Fruit fly (Drosophila melanogaster) whole organism, embryonic: Measurements from ENCODE around the gene CG7213.

ENCODE experiments used
- Blimp-1 ChIP-seq: fragments of 200-800 bp; sonication (Bioruptor generic); optimal IDR thresholded peaks from 3 replicates; lab custom pipeline; 2018; ENCODE audit warnings: missing biosample characterization, missing genetic modification characterization, mild to moderate bottlenecking, moderate library complexity, missing genetic modification reagents
- CG10147 ChIP-seq: fragments of 200-800 bp; sonication (Bioruptor generic); optimal IDR thresholded peaks from 2 replicates; lab custom pipeline; 2019; ENCODE audit warnings: missing biosample characterization, mild to moderate bottlenecking, missing genetic modification characterization, moderate library complexity
- CG10462 ChIP-seq: fragments of 200-800 bp; sonication (Bioruptor generic); optimal IDR thresholded peaks from 2 replicates; lab custom pipeline; 2016; ENCODE audit warnings: missing biosample characterization, missing genetic modification characterization
- CG16813 ChIP-seq: fragments of 200-800 bp; sonication (Bioruptor generic); IDR thresholded peaks from 3 replicates; pipeline ENCODE4 v1.3.6; 2022; ENCODE audit warnings: missing biosample characterization, missing genetic modification characterization; ENCODE audit not compliant: partially characterized antibody
- CG42726 ChIP-seq: fragments of 200-800 bp; sonication (Bioruptor generic); IDR thresholded peaks from 2 replicates; pipeline ENCODE4 v1.3.6; 2022; ENCODE audit warnings: missing biosample characterization, missing genetic modification characterization; ENCODE audit not compliant: partially characterized antibody
- CG5180 ChIP-seq: fragments of 200-800 bp; sonication (Bioruptor generic); optimal IDR thresholded peaks from 3 replicates; lab custom pipeline; 2017; ENCODE audit warnings: missing biosample characterization, missing genetic modification characterization, mild to moderate bottlenecking, moderate library complexity, missing genetic modification reagents
- Gsc ChIP-seq: fragments of 200-800 bp; sonication (Bioruptor generic); IDR thresholded peaks from 2 replicates; pipeline ENCODE4 v1.3.6; 2022; ENCODE audit warnings: missing biosample characterization, missing genetic modification characterization
- HmgD ChIP-seq: fragments of 200-800 bp; sonication (Bioruptor generic); optimal IDR thresholded peaks from 3 replicates; lab custom pipeline; 2016; ENCODE audit warnings: missing biosample characterization, missing genetic modification characterization
- Hsf ChIP-seq: fragments of 200-800 bp; sonication (Bioruptor generic); optimal IDR thresholded peaks from 3 replicates; lab custom pipeline; 2016; ENCODE audit warnings: missing biosample characterization, missing genetic modification characterization
- ab ChIP-seq: fragments of 200-800 bp; sonication (Bioruptor generic); optimal IDR thresholded peaks from 2 replicates; lab custom pipeline; 2016; ENCODE audit warnings: missing biosample characterization, missing genetic modification characterization
- knrl ChIP-seq: fragments of 200-800 bp; sonication (Bioruptor generic); IDR thresholded peaks from 3 replicates; pipeline ENCODE4 v1.3.6; 2022; ENCODE audit warnings: missing biosample characterization, missing genetic modification characterization; ENCODE audit not compliant: partially characterized antibody
- sim ChIP-seq: fragments of 200-800 bp; sonication (Bioruptor generic); IDR thresholded peaks from 2 replicates; pipeline ENCODE4 v1.3.6; 2022; ENCODE audit warnings: missing biosample characterization, missing genetic modification characterization
- so ChIP-seq: fragments of 200-800 bp; sonication (Bioruptor generic); IDR thresholded peaks from 3 replicates; pipeline ENCODE4 v1.3.6; 2022; ENCODE audit warnings: missing biosample characterization, missing genetic modification characterization

- TF ChIP-seq Gsc (GFP tag; lab: Robert Waterston, UW) (no peak), CG5180 (no peak), CG42726 (no peak), sim (GFP tag; lab: Robert Waterston, UW) (no peak), so (GFP tag; lab: Robert Waterston, UW) (no peak), Hsf (GFP tag; lab: Kevin White, UChicago) (no peak), knrl (GFP tag; lab: Robert Waterston, UW) (no peak), ab (GFP tag; lab: Kevin White, UChicago) (no peak), HmgD (no peak), CG10462 (GFP tag; lab: Kevin White, UChicago) (no peak), CG16813 (GFP tag; lab: Robert Waterston, UW) (no peak), Blimp-1 (GFP tag; lab: Kevin White, UChicago) (no peak), CG10147 (GFP tag; lab: Kevin White, UChicago) (no peak)
These were observed 49.3 kb downstream of the CG7213 start, which contains the start of gene MED24 for dm6 chr3L:8191042-8191613.
